In genomic region chrX:15554256-15554678, dm6 we compare ENCODE assay signal across 1 fruit fly cellular context.
TF ChIP-seq lines count a peak whose summit lies in the region.

Gene Ac13E (minus strand): TSS chrX:15554278.

TF ChIP-seq in whole organism, embryonic, 481 proteins besides CTCF, POLR2A, EP300 and RAD21 (continued from another document):
- TF ChIP-seq cg (GFP tag; optimal IDR thresholded peaks at IDR 0.05; lab: Kevin White, UChicago) (no peak), Hmx (GFP tag; optimal IDR thresholded peaks at IDR 0.05; lab: Kevin White, UChicago) (peak; percentile 60), Jarid2 (GFP tag; optimal IDR thresholded peaks at IDR 0.05; lab: Kevin White, UChicago) (peak; percentile 78), sens-2 (GFP tag; IDR thresholded peaks at IDR 0.05; lab: Robert Waterston, UW) (peak; percentile 80; the same call in 1 of the 2 replicates), Lhr (GFP tag; optimal IDR thresholded peaks at IDR 0.05; lab: Kevin White, UChicago) (peak; percentile 72), knrl (GFP tag; IDR thresholded peaks at IDR 0.05; lab: Robert Waterston, UW; ENCODE audit: partially characterized antibody) (peak; percentile 68; the same call in 2 of the 3 replicates), CG3065 (GFP tag; optimal IDR thresholded peaks at IDR 0.05; lab: Kevin White, UChicago) (peak; percentile 61), Dek (tag; optimal IDR thresholded peaks at IDR 0.05; lab: Kevin White, UChicago) (peak; percentile 83), Hr39 (optimal IDR thresholded peaks at IDR 0.05; lab: Kevin White, UChicago) (no peak), slp2 (GFP tag; optimal IDR thresholded peaks at IDR 0.05; lab: Kevin White, UChicago) (peak; percentile 74), CG17802 (tag; optimal IDR thresholded peaks at IDR 0.05; lab: Kevin White, UChicago) (peak; percentile 22), hkb (optimal IDR thresholded peaks at IDR 0.05; lab: Kevin White, UChicago) (no peak), hkb (GFP tag; IDR thresholded peaks at IDR 0.05; lab: Robert Waterston, UW) (peak; percentile 93), NC2α (GFP tag; optimal IDR thresholded peaks at IDR 0.05; lab: Kevin White, UChicago) (peak; percentile 66), NC2β (GFP tag; optimal IDR thresholded peaks at IDR 0.05; lab: Kevin White, UChicago) (peak; percentile 79), schlank (tag; optimal IDR thresholded peaks at IDR 0.05; lab: Kevin White, UChicago) (peak; percentile 76), Ada2b (GFP tag; IDR thresholded peaks at IDR 0.05; lab: Robert Waterston, UW) (peak; percentile 82), CG14965 (GFP tag; optimal IDR thresholded peaks at IDR 0.05; lab: Kevin White, UChicago; ENCODE audit: borderline replicate concordance) (peak; percentile 22), ind (GFP tag; optimal IDR thresholded peaks at IDR 0.05; lab: Kevin White, UChicago) (peak; percentile 88), Med (GFP tag; lab: Kevin White, UChicago) (peak; percentile 98), yki (optimal IDR thresholded peaks at IDR 0.05; lab: Kevin White, UChicago) (no peak), E2f1 (GFP tag; IDR thresholded peaks at IDR 0.05; lab: Robert Waterston, UW) (peak; percentile 83), chm (GFP tag; IDR thresholded peaks at IDR 0.05; lab: Robert Waterston, UW) (peak; percentile 47; the same call in 1 of the 2 replicates), tna (GFP tag; IDR thresholded peaks at IDR 0.05; lab: Robert Waterston, UW; ENCODE audit: partially characterized antibody) (0 out of 2 replicates have a peak, but pooled peaks have one; percentile 46), ci (GFP tag; IDR thresholded peaks at IDR 0.05; lab: Robert Waterston, UW) (peak; percentile 86), en (GFP tag; optimal IDR thresholded peaks at IDR 0.05; lab: Kevin White, UChicago) (peak; percentile 10), Atf-2 (GFP tag; optimal IDR thresholded peaks at IDR 0.05; lab: Kevin White, UChicago) (peak; percentile 80), CG6813 (GFP tag; optimal IDR thresholded peaks at IDR 0.05; lab: Kevin White, UChicago) (peak; percentile 88), CG17385 (GFP tag; optimal IDR thresholded peaks at IDR 0.05; lab: Kevin White, UChicago) (peak; percentile 85), fru (optimal IDR thresholded peaks at IDR 0.05; lab: Kevin White, UChicago) (no peak), slou (GFP tag; optimal IDR thresholded peaks at IDR 0.05; lab: Kevin White, UChicago) (peak; percentile 78), Nf-YA (GFP tag; IDR thresholded peaks at IDR 0.05; lab: Robert Waterston, UW) (peak; percentile 45; the same call in 1 of the 2 replicates), CG16813 (GFP tag; IDR thresholded peaks at IDR 0.05; lab: Robert Waterston, UW; ENCODE audit: partially characterized antibody) (peak; percentile 70), Bdp1 (GFP tag; optimal IDR thresholded peaks at IDR 0.05; lab: Kevin White, UChicago) (peak; percentile 71), inv (GFP tag; IDR thresholded peaks at IDR 0.05; lab: Robert Waterston, UW; ENCODE audit: partially characterized antibody) (peak; percentile 61), CG1233 (GFP tag; optimal IDR thresholded peaks at IDR 0.05; lab: Kevin White, UChicago) (peak; percentile 89), mam (GFP tag; optimal IDR thresholded peaks at IDR 0.05; lab: Kevin White, UChicago) (peak; percentile 82), CG32532 (GFP tag; IDR thresholded peaks at IDR 0.05; lab: Robert Waterston, UW) (peak; percentile 87), CG16815 (GFP tag; optimal IDR thresholded peaks at IDR 0.05; lab: Kevin White, UChicago) (peak; percentile 88), CG16779 (GFP tag; IDR thresholded peaks at IDR 0.05; lab: Robert Waterston, UW) (0 out of 2 replicates have a peak, but pooled peaks have one; percentile 33), dm (GFP tag; optimal IDR thresholded peaks at IDR 0.05; lab: Kevin White, UChicago) (peak; percentile 70), HLH54F (GFP tag; optimal IDR thresholded peaks at IDR 0.05; lab: Kevin White, UChicago) (peak; percentile 85), seq (GFP tag; IDR thresholded peaks at IDR 0.05; lab: Robert Waterston, UW) (peak; percentile 85), Dref (GFP tag; IDR thresholded peaks at IDR 0.05; lab: Robert Waterston, UW) (no peak), tgo (GFP tag; IDR thresholded peaks at IDR 0.05; lab: Robert Waterston, UW) (peak; percentile 90), CG4282 (GFP tag; optimal IDR thresholded peaks at IDR 0.05; lab: Kevin White, UChicago) (peak; percentile 90), B-H2 (GFP tag; optimal IDR thresholded peaks at IDR 0.05; lab: Kevin White, UChicago) (peak; percentile 79), CG10267 (tag; optimal IDR thresholded peaks at IDR 0.05; lab: Kevin White, UChicago) (peak; percentile 82), CG1603 (tag; optimal IDR thresholded peaks at IDR 0.05; lab: Kevin White, UChicago) (peak; percentile 85), bcd (GFP tag; optimal IDR thresholded peaks at IDR 0.05; lab: Kevin White, UChicago) (peak; percentile 88), CG5953 (GFP tag; IDR thresholded peaks at IDR 0.05; lab: Robert Waterston, UW) (peak; percentile 54; the same call in 1 of the 2 replicates), CG6791 (GFP tag; IDR thresholded peaks at IDR 0.05; lab: Robert Waterston, UW; ENCODE audit: partially characterized antibody) (no peak; the same call in 2 of the 3 replicates), CG14441 (GFP tag; IDR thresholded peaks at IDR 0.05; lab: Robert Waterston, UW) (peak; percentile 86), lola (GFP tag; optimal IDR thresholded peaks at IDR 0.05; lab: Kevin White, UChicago) (peak in 1 of 3 experiments; percentile 88), C15 (GFP tag; IDR thresholded peaks at IDR 0.05; lab: Robert Waterston, UW) (peak; percentile 35; the same call in 1 of the 3 replicates), Myb (GFP tag; optimal IDR thresholded peaks at IDR 0.05; lab: Kevin White, UChicago) (peak; percentile 57), CG10147 (GFP tag; optimal IDR thresholded peaks at IDR 0.05; lab: Kevin White, UChicago) (peak; percentile 81), E2f2 (GFP tag; IDR thresholded peaks at IDR 0.05; lab: Robert Waterston, UW) (peak; percentile 70), btn (GFP tag; optimal IDR thresholded peaks at IDR 0.05; lab: Kevin White, UChicago) (peak; percentile 59), CG17829 (tag; optimal IDR thresholded peaks at IDR 0.05; lab: Kevin White, UChicago) (peak; percentile 90), Dp (GFP tag; optimal IDR thresholded peaks at IDR 0.05; lab: Kevin White, UChicago) (no peak), CG12104 (GFP tag; optimal IDR thresholded peaks at IDR 0.05; lab: Kevin White, UChicago) (peak; percentile 88), CG12942 (GFP tag; optimal IDR thresholded peaks at IDR 0.05; lab: Kevin White, UChicago) (peak; percentile 79), Fer3 (tag; optimal IDR thresholded peaks at IDR 0.05; lab: Kevin White, UChicago) (peak; percentile 85), croc (GFP tag; conservative IDR thresholded peaks at IDR 0.05; lab: Robert Waterston, UW) (peak; percentile 88), Trl (optimal IDR thresholded peaks at IDR 0.05; lab: Kevin White, UChicago) (no peak), Trl (GFP tag; optimal IDR thresholded peaks at IDR 0.05; lab: Kevin White, UChicago) (peak; percentile 67), CG43689 (GFP tag; IDR thresholded peaks at IDR 0.05; lab: Robert Waterston, UW) (0 out of 2 replicates have a peak, but pooled peaks have one; percentile 49), CG3163 (GFP tag; optimal IDR thresholded peaks at IDR 0.05; lab: Kevin White, UChicago) (peak; percentile 52), CG14014 (GFP tag; IDR thresholded peaks at IDR 0.05; lab: Robert Waterston, UW) (peak; percentile 92), Optix (GFP tag; IDR thresholded peaks at IDR 0.05; lab: Robert Waterston, UW) (peak; percentile 83), stc (GFP tag; IDR thresholded peaks at IDR 0.05; lab: Robert Waterston, UW) (peak; percentile 88), CG17912 (GFP tag; optimal IDR thresholded peaks at IDR 0.05; lab: Kevin White, UChicago) (peak; percentile 8), so (GFP tag; IDR thresholded peaks at IDR 0.05; lab: Robert Waterston, UW) (peak; percentile 92), Poxn (GFP tag; IDR thresholded peaks at IDR 0.05; lab: Robert Waterston, UW) (peak; percentile 38; the same call in 1 of the 2 replicates), Dbx (GFP tag; IDR thresholded peaks at IDR 0.05; lab: Robert Waterston, UW) (peak; percentile 90), Aef1 (GFP tag; IDR thresholded peaks at IDR 0.05; lab: Robert Waterston, UW) (peak; percentile 74; the same call in 2 of the 3 replicates), Camta (GFP tag; optimal IDR thresholded peaks at IDR 0.05; lab: Kevin White, UChicago) (peak; percentile 73), CG13775 (GFP tag; optimal IDR thresholded peaks at IDR 0.05; lab: Kevin White, UChicago) (peak; percentile 90), CG7963 (GFP tag; IDR thresholded peaks at IDR 0.05; lab: Robert Waterston, UW; ENCODE audit: partially characterized antibody) (peak; percentile 56; the same call in 2 of the 3 replicates), Mes4 (GFP tag; optimal IDR thresholded peaks at IDR 0.05; lab: Kevin White, UChicago) (peak; percentile 65), org-1 (GFP tag; optimal IDR thresholded peaks at IDR 0.05; lab: Kevin White, UChicago) (peak; percentile 94), CG4820 (GFP tag; optimal IDR thresholded peaks at IDR 0.05; lab: Kevin White, UChicago) (peak; percentile 81), jing (GFP tag; optimal IDR thresholded peaks at IDR 0.05; lab: Kevin White, UChicago) (peak; percentile 80), Sox100B (GFP tag; optimal IDR thresholded peaks at IDR 0.05; lab: Kevin White, UChicago) (peak; percentile 93), corto (GFP tag; optimal IDR thresholded peaks at IDR 0.05; lab: Kevin White, UChicago) (peak; percentile 70), CG12659 (GFP tag; optimal IDR thresholded peaks at IDR 0.05; lab: Kevin White, UChicago) (peak; percentile 91), tup (GFP tag; optimal IDR thresholded peaks at IDR 0.05; lab: Kevin White, UChicago) (peak; percentile 80), zen2 (GFP tag; IDR thresholded peaks at IDR 0.05; lab: Robert Waterston, UW; ENCODE audit: partially characterized antibody) (no peak), CG8944 (GFP tag; optimal IDR thresholded peaks at IDR 0.05; lab: Kevin White, UChicago) (peak; percentile 72), Mad (GFP tag; optimal IDR thresholded peaks at IDR 0.05; lab: Kevin White, UChicago) (peak; percentile 92), Six4 (GFP tag; optimal IDR thresholded peaks at IDR 0.05; lab: Kevin White, UChicago) (peak; percentile 85), az2 (GFP tag; optimal IDR thresholded peaks at IDR 0.05; lab: Kevin White, UChicago) (peak; percentile 89), Ssrp (tag; optimal IDR thresholded peaks at IDR 0.05; lab: Kevin White, UChicago) (peak; percentile 83), CG12155 (GFP tag; optimal IDR thresholded peaks at IDR 0.05; lab: Kevin White, UChicago) (peak; percentile 76), CG14050 (GFP tag; IDR thresholded peaks at IDR 0.05; lab: Robert Waterston, UW) (peak; percentile 80), YL-1 (GFP tag; optimal IDR thresholded peaks at IDR 0.05; lab: Kevin White, UChicago) (peak; percentile 64), CG6272 (GFP tag; IDR thresholded peaks at IDR 0.05; lab: Robert Waterston, UW) (peak; percentile 85), CG1529 (GFP tag; optimal IDR thresholded peaks at IDR 0.05; lab: Kevin White, UChicago) (peak; percentile 89), Eip74EF (GFP tag; optimal IDR thresholded peaks at IDR 0.05; lab: Kevin White, UChicago) (peak in 1 of 2 experiments; percentile 88), CG11247 (GFP tag; IDR thresholded peaks at IDR 0.05; lab: Robert Waterston, UW) (peak; percentile 78), CG3995 (GFP tag; optimal IDR thresholded peaks at IDR 0.05; lab: Kevin White, UChicago) (peak; percentile 58), tx (GFP tag; optimal IDR thresholded peaks at IDR 0.05; lab: Kevin White, UChicago) (peak; percentile 75), jigr1 (GFP tag; IDR thresholded peaks at IDR 0.05; lab: Robert Waterston, UW) (peak; percentile 78), CG6765 (GFP tag; optimal IDR thresholded peaks at IDR 0.05; lab: Kevin White, UChicago) (peak; percentile 83), rib (GFP tag; IDR thresholded peaks at IDR 0.05; lab: Robert Waterston, UW) (peak; percentile 71), vnd (GFP tag; IDR thresholded peaks at IDR 0.05; lab: Robert Waterston, UW; ENCODE audit: partially characterized antibody) (peak; percentile 72), CG10959 (GFP tag; IDR thresholded peaks at IDR 0.05; lab: Robert Waterston, UW) (peak; percentile 76), D19B (GFP tag; optimal IDR thresholded peaks at IDR 0.05; lab: Kevin White, UChicago) (peak; percentile 81), ttk (GFP tag; IDR thresholded peaks at IDR 0.05; lab: Robert Waterston, UW) (peak; percentile 80), disco-r (GFP tag; optimal IDR thresholded peaks at IDR 0.05; lab: Kevin White, UChicago) (peak; percentile 70), Hr78 (GFP tag; optimal IDR thresholded peaks at IDR 0.05; lab: Kevin White, UChicago) (peak in 1 of 2 experiments; percentile 62), sima (GFP tag; optimal IDR thresholded peaks at IDR 0.05; lab: Kevin White, UChicago) (peak; percentile 15), CG17328 (GFP tag; IDR thresholded peaks at IDR 0.05; lab: Robert Waterston, UW) (peak; percentile 75), usp (GFP tag; optimal IDR thresholded peaks at IDR 0.05; lab: Kevin White, UChicago) (no peak), CkIIα-i1 (GFP tag; IDR thresholded peaks at IDR 0.05; lab: Robert Waterston, UW) (no peak), hth (optimal IDR thresholded peaks at IDR 0.05; lab: Kevin White, UChicago) (no peak), CG11560 (tag; IDR thresholded peaks at IDR 0.05; lab: Robert Waterston, UW) (peak; percentile 66; the same call in 2 of the 3 replicates), klu (GFP tag; IDR thresholded peaks at IDR 0.05; lab: Robert Waterston, UW) (peak; percentile 73; the same call in 1 of the 2 replicates), pum (GFP tag; optimal IDR thresholded peaks at IDR 0.05; lab: Kevin White, UChicago) (peak; percentile 73), dmrt99B (tag; optimal IDR thresholded peaks at IDR 0.05; lab: Kevin White, UChicago) (peak; percentile 92), cwo (GFP tag; optimal IDR thresholded peaks at IDR 0.05; lab: Kevin White, UChicago) (peak; percentile 85)
